Worm (Caenorhabditis elegans) whole organism, L1 larva: ENCODE measurements around the gene atgp-1.

Experiments
- aly-2 ChIP-seq: fragments of 150-350 bp; optimal IDR thresholded peaks from 2 replicates; lab custom pipeline; 2014; ENCODE audit warnings: missing biosample characterization, missing genetic modification characterization
- ceh-82 ChIP-seq, 3 experiments: fragments of 150-350 bp in 1 of 3; sonication (generic microtip) in 2 of 3; optimal IDR thresholded peaks; 2 replicates each; lab custom pipeline; 2014 to 2017; ENCODE audit warnings: missing biosample characterization in 3 of 3, missing genetic modification characterization in 3 of 3
- fkh-4 ChIP-seq: sonication (generic microtip); optimal IDR thresholded peaks from 2 replicates; lab custom pipeline; 2016; ENCODE audit warnings: missing compliant biosample characterization, missing genetic modification characterization, borderline replicate concordance
- hlh-4 ChIP-seq: sonication (generic microtip); optimal IDR thresholded peaks from 2 replicates; lab custom pipeline; 2016; ENCODE audit warnings: mild to moderate bottlenecking, missing genetic modification characterization, missing compliant biosample characterization
- nhr-237 ChIP-seq: fragments of 150-350 bp; optimal IDR thresholded peaks from 2 replicates; lab custom pipeline; 2014; ENCODE audit warnings: missing biosample characterization, missing genetic modification characterization

ce11 chrIV:17294489-17294888 is 25.3 kb downstream of the atgp-1 start, which contains the start of gene T28F3.5:
- TF ChIP-seq ceh-82 (tag; optimal IDR thresholded peaks at IDR 0.05; lab: Kevin White, UChicago) = no peak
- no peak for TF ChIP-seq fkh-4 (tag; lab: Kevin White, UChicago)
- TF ChIP-seq aly-2 (tag; lab: Kevin White, UChicago) = no peak
- no peak for TF ChIP-seq hlh-4
- no peak for TF ChIP-seq nhr-237
